Fruit fly (Drosophila melanogaster) whole organism, pupa: ENCODE results near the gene ldbr.
A peak's percentile ranks its signal among the peaks of the same experiment; 100 is the strongest.

Experiments
- CG10348 ChIP-seq: fragments of 200-800 bp; sonication (Bioruptor generic); IDR thresholded peaks from 2 replicates; pipeline ENCODE4 v1.3.6; 2022; ENCODE audit warnings: missing biosample characterization, missing genetic modification characterization
- CG12605 ChIP-seq: fragments of 200-800 bp; sonication (Bioruptor generic); IDR thresholded peaks from 2 replicates; pipeline ENCODE4 v1.3.6; 2022; ENCODE audit warnings: missing biosample characterization, missing genetic modification characterization
- CG17806 ChIP-seq: fragments of 200-800 bp; sonication (Bioruptor generic); optimal IDR thresholded peaks from 2 replicates; lab custom pipeline; 2018; ENCODE audit warnings: missing biosample characterization, mild to moderate bottlenecking, missing genetic modification characterization, moderate library complexity
- CG34367 ChIP-seq: fragments of 200-800 bp; sonication (Bioruptor generic); optimal IDR thresholded peaks from 2 replicates; lab custom pipeline; 2018; ENCODE audit warnings: missing biosample characterization, mild to moderate bottlenecking, missing genetic modification characterization
- D1 ChIP-seq: fragments of 200-800 bp; sonication (Bioruptor generic); optimal IDR thresholded peaks from 2 replicates; lab custom pipeline; 2018; ENCODE audit warnings: missing biosample characterization, mild to moderate bottlenecking, missing genetic modification characterization, moderate library complexity
- EcR ChIP-seq: fragments of 200-800 bp; sonication (Bioruptor generic); optimal IDR thresholded peaks from 3 replicates; lab custom pipeline; 2019; ENCODE audit warnings: missing biosample characterization, missing genetic modification characterization, mild to moderate bottlenecking, moderate library complexity, missing genetic modification reagents
- Ets98B ChIP-seq: fragments of 200-800 bp; sonication (Bioruptor generic); IDR thresholded peaks from 2 replicates; pipeline ENCODE4 v1.3.6; 2022; ENCODE audit warnings: missing biosample characterization, missing genetic modification characterization
- Pif1B ChIP-seq: fragments of 200-800 bp; sonication (Bioruptor generic); optimal IDR thresholded peaks from 3 replicates; lab custom pipeline; 2016; ENCODE audit warnings: missing biosample characterization, missing genetic modification characterization
- Snoo ChIP-seq: fragments of 200-800 bp; sonication (Bioruptor generic); optimal IDR thresholded peaks from 3 replicates; lab custom pipeline; 2017; ENCODE audit warnings: missing biosample characterization, mild to moderate bottlenecking, missing genetic modification characterization, inconsistent platforms
- gl ChIP-seq: fragments of 200-800 bp; sonication (Bioruptor generic); optimal IDR thresholded peaks from 2 replicates; lab custom pipeline; 2018; ENCODE audit warnings: missing biosample characterization, mild to moderate bottlenecking, missing genetic modification characterization

DNA sequence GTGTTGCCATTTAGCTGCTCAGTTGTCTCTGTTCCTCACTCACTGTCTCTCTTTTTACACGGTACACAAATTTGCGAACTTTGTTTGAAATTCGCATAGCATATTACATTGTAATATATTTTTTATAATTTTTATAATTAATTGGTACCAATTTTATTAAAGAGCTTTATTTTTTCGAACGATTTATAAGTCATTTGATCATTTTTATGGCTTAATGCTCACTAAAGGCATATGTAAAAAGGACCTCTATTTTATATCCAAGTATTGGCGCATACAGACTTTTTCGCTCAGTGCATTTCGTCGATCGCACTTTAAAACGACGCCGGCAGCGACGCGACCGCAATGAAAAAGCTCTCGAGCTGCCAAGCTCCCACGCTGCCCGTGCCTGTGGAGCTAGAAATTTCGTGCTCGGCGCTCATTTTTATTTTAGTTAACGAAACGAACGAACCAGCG is 25.5 kb upstream of the ldbr start:
- TF ChIP-seq Ets98B (GFP tag; lab: Robert Waterston, UW), result peak; percentile 94
- TF ChIP-seq EcR, result peak; percentile 15
- TF ChIP-seq Pif1B (GFP tag; lab: Kevin White, UChicago), result peak; percentile 84
- peak; percentile 80 for TF ChIP-seq CG17806 (tag; lab: Kevin White, UChicago)
- peak; percentile 81 for TF ChIP-seq D1
- peak; percentile 71 for TF ChIP-seq gl (tag; lab: Kevin White, UChicago)
- TF ChIP-seq Snoo (tag; lab: Kevin White, UChicago), result peak; percentile 92
- TF ChIP-seq CG12605 (GFP tag; lab: Robert Waterston, UW), result peak; percentile 84
- peak; percentile 91 for TF ChIP-seq CG10348 (GFP tag; lab: Robert Waterston, UW)
- peak; percentile 83 for TF ChIP-seq CG34367 (tag; lab: Kevin White, UChicago)
